Fruit fly (Drosophila melanogaster) whole organism, pupa: ENCODE results near the gene Tango2.

Experiments
- CG10348 ChIP-seq: fragments of 200-800 bp; sonication (Bioruptor generic); IDR thresholded peaks from 2 replicates; pipeline ENCODE4 v1.3.6; 2022; ENCODE audit warnings: missing biosample characterization, missing genetic modification characterization
- CG15710 ChIP-seq: fragments of 200-800 bp; sonication (Bioruptor generic); optimal IDR thresholded peaks from 2 replicates; lab custom pipeline; 2018; ENCODE audit warnings: missing biosample characterization, mild to moderate bottlenecking, missing genetic modification characterization, moderate library complexity
- CG32121 ChIP-seq: fragments of 200-800 bp; sonication (Bioruptor generic); IDR thresholded peaks from 2 replicates; pipeline ENCODE4 v1.3.6; 2022; ENCODE audit warnings: missing biosample characterization, missing genetic modification characterization
- D1 ChIP-seq: fragments of 200-800 bp; sonication (Bioruptor generic); optimal IDR thresholded peaks from 2 replicates; lab custom pipeline; 2018; ENCODE audit warnings: missing biosample characterization, mild to moderate bottlenecking, missing genetic modification characterization, moderate library complexity
- fd96Ca ChIP-seq: fragments of 200-800 bp; sonication (Bioruptor generic); IDR thresholded peaks from 3 replicates; pipeline ENCODE4 v1.3.6; 2022; ENCODE audit warnings: missing biosample characterization, missing genetic modification characterization

DNA sequence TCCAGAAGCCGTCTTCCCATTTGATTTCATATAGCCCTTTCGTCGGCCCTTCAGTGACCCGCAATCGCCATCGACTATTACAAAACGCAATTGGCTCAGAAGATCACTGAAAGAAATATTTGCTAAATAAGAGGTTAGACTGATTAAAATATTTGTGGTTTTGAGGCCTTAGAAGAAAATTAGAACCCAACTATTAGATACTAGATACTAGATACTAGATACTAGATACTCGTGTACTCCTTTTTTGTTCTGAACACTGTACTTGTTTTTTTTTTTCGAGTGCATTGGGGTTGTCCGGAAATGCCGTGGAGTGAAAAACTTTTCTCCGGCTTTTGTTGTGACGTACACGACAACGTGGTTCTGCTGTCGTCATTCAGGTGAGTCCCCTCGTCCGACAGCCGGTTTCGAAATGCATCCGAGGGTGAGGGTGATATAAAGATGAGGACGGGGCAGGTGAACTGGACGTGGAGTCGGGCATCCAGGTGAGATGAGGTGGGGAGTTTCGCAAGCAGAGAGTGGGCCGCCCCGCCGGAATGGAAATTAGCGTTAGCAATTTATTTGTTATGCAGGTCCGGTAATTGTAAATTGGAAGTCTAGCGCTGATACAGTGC is 13.6 kb downstream of the Tango2 start:
- TF ChIP-seq CG32121 (GFP tag; lab: Robert Waterston, UW) (peak; percentile 47; the same call in 1 of the 2 replicates), fd96Ca (GFP tag; lab: Robert Waterston, UW) (no peak), D1 (tag; lab: Kevin White, UChicago) (no peak), CG15710 (no peak), CG10348 (GFP tag; lab: Robert Waterston, UW) (no peak)
